Worm (Caenorhabditis elegans) whole organism, late embryonic: ENCODE results near the gene dpy-18.

ENCODE experiments used
- ceh-19 ChIP-seq: fragments of 200-800 bp; sonication (Bioruptor generic); optimal IDR thresholded peaks from 2 replicates; lab custom pipeline; 2018; ENCODE audit warnings: mild to moderate bottlenecking, missing genetic modification characterization, missing compliant biosample characterization
- ceh-24 ChIP-seq: sonication (generic microtip); optimal IDR thresholded peaks from 2 replicates; lab custom pipeline; 2016; ENCODE audit warnings: mild to moderate bottlenecking, missing genetic modification characterization, missing compliant biosample characterization
- ceh-34 ChIP-seq: sonication (generic microtip); optimal IDR thresholded peaks from 2 replicates; lab custom pipeline; 2016; ENCODE audit warnings: mild to moderate bottlenecking, missing genetic modification characterization, missing compliant biosample characterization
- dve-1 ChIP-seq: sonication (generic microtip); optimal IDR thresholded peaks from 2 replicates; lab custom pipeline; 2017; ENCODE audit warnings: antibody characterized with exemption, mild to moderate bottlenecking, missing genetic modification characterization, missing compliant biosample characterization
- elt-2 ChIP-seq: sonication (generic microtip); optimal IDR thresholded peaks from 2 replicates; lab custom pipeline; 2016; ENCODE audit warnings: missing genetic modification reagents, missing genetic modification characterization, missing compliant biosample characterization
- fkh-10 ChIP-seq: fragments of 150-350 bp; optimal IDR thresholded peaks from 2 replicates; lab custom pipeline; 2014; ENCODE audit warnings: missing biosample characterization, missing genetic modification reagents, missing genetic modification characterization
- hlh-13 ChIP-seq: fragments of 200-800 bp; sonication (Bioruptor generic); optimal IDR thresholded peaks from 2 replicates; lab custom pipeline; 2018; ENCODE audit warnings: mild to moderate bottlenecking, missing genetic modification characterization, missing compliant biosample characterization
- sox-4 ChIP-seq: sonication (generic microtip); optimal IDR thresholded peaks from 2 replicates; lab custom pipeline; 2017; ENCODE audit warnings: mild to moderate bottlenecking, missing genetic modification characterization, inconsistent platforms, missing compliant biosample characterization

DNA sequence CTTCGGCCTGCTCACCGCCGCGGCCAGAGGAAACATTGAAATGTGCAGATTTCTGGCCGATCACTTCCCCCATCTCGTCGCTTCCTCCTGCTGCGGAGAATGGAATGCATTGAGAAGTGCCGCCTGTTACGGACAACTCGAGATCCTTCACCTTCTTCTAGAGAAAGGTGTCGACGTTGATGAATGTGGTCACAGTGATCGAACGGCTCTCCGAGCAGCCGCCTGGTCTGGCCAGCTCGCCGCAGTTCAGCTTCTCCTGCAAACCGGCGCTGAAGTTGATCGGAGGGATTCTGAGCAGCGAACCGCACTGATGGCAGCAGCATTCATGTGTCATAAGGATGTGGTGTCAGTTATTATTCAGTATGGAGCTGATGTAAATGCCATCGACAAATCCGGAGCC, 14.9 kb downstream of the dpy-18 start:
- TF ChIP-seq ceh-19 (GFP tag; lab: Kevin White, UChicago) (no peak), hlh-13 (no peak), dve-1 (tag; lab: Kevin White, UChicago) (no peak), ceh-24 (tag; lab: Kevin White, UChicago) (no peak), fkh-10 (GFP tag; lab: Kevin White, UChicago) (no peak), sox-4 (tag; lab: Kevin White, UChicago) (no peak), ceh-34 (tag; lab: Kevin White, UChicago) (no peak), elt-2 (no peak)
